Worm (Caenorhabditis elegans) whole organism, early embryonic: ENCODE measurements around the gene srz-79.

ENCODE experiments used
- B0310.2 ChIP-seq: sonication (generic microtip); optimal IDR thresholded peaks from 2 replicates; lab custom pipeline; 2016; ENCODE audit warnings: mild to moderate bottlenecking, missing genetic modification characterization, missing compliant biosample characterization
- F13C5.2 ChIP-seq: sonication (generic microtip); optimal IDR thresholded peaks from 2 replicates; lab custom pipeline; 2017; ENCODE audit warnings: mild to moderate bottlenecking, missing genetic modification characterization, inconsistent platforms, missing compliant biosample characterization
- aly-1 ChIP-seq: sonication (generic microtip); optimal IDR thresholded peaks from 2 replicates; lab custom pipeline; 2016; ENCODE audit warnings: missing genetic modification characterization, missing compliant biosample characterization
- ama-1 ChIP-seq: fragments of 150-350 bp; optimal IDR thresholded peaks from 2 replicates; lab custom pipeline; 2014
- ceh-13 ChIP-seq: fragments of 200-800 bp; sonication (Bioruptor generic); optimal IDR thresholded peaks from 2 replicates; lab custom pipeline; 2018; ENCODE audit warnings: mild to moderate bottlenecking, missing genetic modification characterization, missing compliant biosample characterization
- ceh-36 ChIP-seq: sonication (generic microtip); optimal IDR thresholded peaks from 2 replicates; lab custom pipeline; 2016; ENCODE audit warnings: missing genetic modification characterization, inconsistent platforms, missing compliant biosample characterization
- ets-7 ChIP-seq: sonication (generic microtip); optimal IDR thresholded peaks from 2 replicates; lab custom pipeline; 2016; ENCODE audit warnings: missing genotype, missing genetic modification characterization, missing compliant biosample characterization
- flt-1 ChIP-seq: fragments of 200-800 bp; sonication (Bioruptor generic); IDR thresholded peaks from 2 replicates; pipeline ENCODE4 v1.3.6; 2022; ENCODE audit warnings: missing genetic modification characterization, missing compliant biosample characterization
- hmbx-1 ChIP-seq: sonication (generic microtip); optimal IDR thresholded peaks from 2 replicates; lab custom pipeline; 2016; ENCODE audit warnings: mild to moderate bottlenecking, missing genetic modification characterization, missing compliant biosample characterization
- hmg-4 ChIP-seq: fragments of 200-800 bp; sonication (Bioruptor generic); optimal IDR thresholded peaks from 2 replicates; lab custom pipeline; 2018; ENCODE audit warnings: mild to moderate bottlenecking, missing genetic modification characterization, missing compliant biosample characterization
- hnd-1 ChIP-seq: sonication (generic microtip); optimal IDR thresholded peaks from 2 replicates; lab custom pipeline; 2016; ENCODE audit warnings: missing genetic modification characterization, missing compliant biosample characterization
- pes-1 ChIP-seq: fragments of 200-800 bp; sonication (Bioruptor generic); IDR thresholded peaks from 2 replicates; pipeline ENCODE4 v1.3.6; 2022; ENCODE audit warnings: missing genetic modification reagents, missing genetic modification characterization, missing compliant biosample characterization
- scrt-1 ChIP-seq: fragments of 200-800 bp; sonication (Bioruptor generic); IDR thresholded peaks from 2 replicates; pipeline ENCODE4 v1.3.6; 2022; ENCODE audit warnings: missing genetic modification characterization, missing compliant biosample characterization
- sea-1 ChIP-seq: fragments of 200-800 bp; sonication (Bioruptor generic); conservative IDR thresholded peaks from 2 replicates; pipeline ENCODE4 v1.3.6; 2022; ENCODE audit warnings: missing genetic modification characterization, missing compliant biosample characterization
- tbx-11 ChIP-seq: fragments of 200-800 bp; sonication (Bioruptor generic); IDR thresholded peaks from 2 replicates; pipeline ENCODE4 v1.3.6; 2022; ENCODE audit warnings: missing genetic modification characterization, missing compliant biosample characterization
- tbx-37 ChIP-seq: fragments of 200-800 bp; sonication (Bioruptor generic); conservative IDR thresholded peaks from 2 replicates; pipeline ENCODE4 v1.3.6; 2022; ENCODE audit warnings: missing genetic modification reagents, missing genetic modification characterization, missing compliant biosample characterization
- tra-4 ChIP-seq: sonication (generic microtip); optimal IDR thresholded peaks from 2 replicates; lab custom pipeline; 2017; ENCODE audit warnings: missing genetic modification characterization, missing compliant biosample characterization

Gene srz-79

DNA sequence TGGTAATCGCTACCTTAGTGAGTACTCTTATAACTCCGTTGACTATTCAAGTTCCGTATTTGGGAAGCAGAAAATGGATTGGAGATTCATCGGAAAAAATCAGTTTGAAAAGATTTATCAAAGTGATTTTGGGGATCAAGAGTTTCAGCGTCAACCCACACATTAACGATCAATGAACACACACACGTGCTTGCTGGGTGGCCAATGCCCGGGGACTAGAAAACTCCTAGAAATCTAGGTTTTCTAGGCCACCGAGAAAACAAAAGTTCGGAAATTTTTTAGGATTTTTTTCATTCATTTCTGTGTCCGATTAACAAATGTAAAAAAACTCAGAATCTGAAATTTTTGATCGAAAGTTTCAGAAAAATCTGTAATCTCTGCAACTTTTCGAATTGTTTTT lies 12.5 kb downstream of the srz-79 start:
- TF ChIP-seq hmbx-1 (tag; lab: Kevin White, UChicago) (no peak), ama-1 (lab: Kevin White, UChicago) (peak; percentile 41)

DNA sequence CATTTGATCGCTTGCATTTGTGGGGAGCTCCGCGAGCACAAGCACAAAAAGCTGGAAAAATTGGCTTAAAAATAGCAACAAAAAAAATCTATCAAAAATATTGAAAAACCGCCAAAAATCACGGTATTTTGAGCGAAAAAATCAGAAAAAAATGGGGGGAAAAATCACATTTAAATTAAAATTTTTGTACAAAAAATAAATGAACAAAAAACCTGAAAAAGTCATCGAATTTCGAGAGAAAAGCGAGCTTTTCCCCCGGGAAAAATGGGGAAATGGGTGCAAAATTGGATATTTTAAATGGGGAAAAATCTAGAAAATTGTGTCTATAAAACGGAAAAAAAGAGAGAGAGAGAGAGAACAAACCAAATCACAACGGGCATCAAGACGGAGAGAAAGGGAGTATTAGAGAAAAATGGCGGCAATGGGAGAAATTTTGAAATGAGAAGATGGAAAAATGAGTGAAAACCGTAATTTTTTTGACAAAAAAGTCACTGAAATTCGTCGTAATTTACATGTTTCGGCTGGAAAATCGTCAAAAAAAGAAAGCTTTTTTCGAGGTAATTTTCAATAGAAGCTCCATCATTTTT lies 16.2 kb downstream of the srz-79 start, which contains the start of gene ced-10:
ced-10 (minus strand) TSS at position 51 of the 587 bp plus-strand sequence.
- TF ChIP-seq ama-1 (lab: Kevin White, UChicago) = no peak
- TF ChIP-seq B0310.2 (tag; lab: Kevin White, UChicago) = no peak
- TF ChIP-seq aly-1 (tag; lab: Kevin White, UChicago) = no peak
- no peak for TF ChIP-seq tra-4
- no peak for TF ChIP-seq ceh-13 (GFP tag; lab: Kevin White, UChicago)
- TF ChIP-seq pes-1 (GFP tag; lab: Robert Waterston, UW) = no peak
- TF ChIP-seq scrt-1 = no peak
- no peak for TF ChIP-seq hmbx-1 (tag; lab: Kevin White, UChicago)
- no peak for TF ChIP-seq ceh-36 (tag; lab: Kevin White, UChicago)

DNA sequence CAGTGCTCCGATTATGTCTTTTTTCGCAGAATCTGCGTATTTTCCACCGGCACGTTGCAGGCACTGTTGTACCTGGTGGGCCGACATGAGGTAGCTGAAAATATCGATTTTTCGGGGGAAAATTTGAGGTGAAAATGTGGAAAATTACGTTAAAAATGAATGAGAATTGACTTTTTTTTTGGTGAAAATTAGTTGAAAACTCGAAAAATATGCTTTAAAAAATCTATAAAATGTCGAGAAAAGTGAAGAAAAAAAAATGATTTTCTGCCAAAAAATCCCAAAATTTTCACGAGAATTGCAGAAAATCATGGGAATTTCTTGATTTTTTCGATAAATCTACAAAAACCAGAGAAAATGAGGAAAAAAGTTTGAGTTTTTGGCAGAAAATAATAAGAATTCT lies 21.1 kb downstream of the srz-79 start, which contains the start of gene tsg-101:
tsg-101 (minus strand) TSS at position 101 of the 400 bp plus-strand sequence.
- TF ChIP-seq tra-4 = no peak
- no peak for TF ChIP-seq tbx-37 (GFP tag; lab: Robert Waterston, UW)
- TF ChIP-seq flt-1 = no peak
- TF ChIP-seq B0310.2 (tag; lab: Kevin White, UChicago) = no peak

- TF ChIP-seq hnd-1 (no peak), hmg-4 (peak; percentile 65)
Observed at ce11 chrIV:3515412-3516046, 22.1 kb downstream of the srz-79 start.

DNA sequence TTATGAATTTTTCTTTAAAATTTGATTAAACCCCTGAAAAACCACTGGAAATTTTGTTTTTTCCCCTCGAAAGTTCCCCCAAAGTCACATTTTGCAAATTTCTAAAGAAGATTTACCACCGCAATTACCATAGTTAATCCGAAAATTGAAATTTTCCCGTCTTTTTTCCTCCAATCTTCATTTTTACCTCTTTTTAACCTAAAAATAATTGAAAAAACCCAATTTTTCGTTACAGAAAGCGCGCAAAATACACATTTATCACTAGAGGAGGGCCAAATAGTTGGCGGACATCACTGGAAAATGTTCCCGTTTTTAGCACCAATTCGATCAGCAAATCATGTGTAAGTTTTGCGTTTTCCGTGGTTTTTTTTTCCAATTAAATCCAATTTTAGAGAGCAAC lies 23.2 kb downstream of the srz-79 start, which contains the start of gene unc-33:
unc-33 (plus strand) TSS at position 301 of the 400 bp plus-strand sequence.
- TF ChIP-seq aly-1 (tag; lab: Kevin White, UChicago) = no peak
- no peak for TF ChIP-seq tbx-37 (GFP tag; lab: Robert Waterston, UW)
- TF ChIP-seq ceh-13 (GFP tag; lab: Kevin White, UChicago) = no peak
- TF ChIP-seq tra-4 = no peak
- TF ChIP-seq tbx-11 (GFP tag; lab: Robert Waterston, UW) = no peak
- no peak for TF ChIP-seq scrt-1
- TF ChIP-seq ama-1 (lab: Kevin White, UChicago) = no peak
- no peak for TF ChIP-seq ets-7 (tag; lab: Kevin White, UChicago)
- no peak for TF ChIP-seq pes-1 (GFP tag; lab: Robert Waterston, UW)
- TF ChIP-seq ceh-36 (tag; lab: Kevin White, UChicago) = no peak
- no peak for TF ChIP-seq flt-1

DNA sequence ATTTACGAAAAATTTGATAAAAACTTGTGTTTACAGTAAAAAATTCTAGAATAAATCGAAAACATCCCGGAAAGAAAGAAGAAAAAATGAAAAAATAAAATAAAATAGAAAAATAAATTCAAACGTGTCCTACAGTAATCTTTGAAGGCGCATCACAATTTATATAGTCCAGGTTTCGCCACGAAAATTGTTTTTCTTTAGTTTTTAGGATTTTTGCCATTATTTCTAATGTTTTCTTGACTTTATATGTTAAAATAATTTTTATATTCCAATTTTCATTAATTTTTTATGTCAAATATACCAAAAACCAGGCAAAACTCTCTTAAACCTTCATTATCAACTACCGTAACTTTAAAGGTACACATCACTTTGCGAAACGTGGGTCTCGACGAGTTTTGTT lies 24.2 kb downstream of the srz-79 start:
- TF ChIP-seq B0310.2 (tag; lab: Kevin White, UChicago) (no peak), hmg-4 (no peak), tra-4 (no peak)

DNA sequence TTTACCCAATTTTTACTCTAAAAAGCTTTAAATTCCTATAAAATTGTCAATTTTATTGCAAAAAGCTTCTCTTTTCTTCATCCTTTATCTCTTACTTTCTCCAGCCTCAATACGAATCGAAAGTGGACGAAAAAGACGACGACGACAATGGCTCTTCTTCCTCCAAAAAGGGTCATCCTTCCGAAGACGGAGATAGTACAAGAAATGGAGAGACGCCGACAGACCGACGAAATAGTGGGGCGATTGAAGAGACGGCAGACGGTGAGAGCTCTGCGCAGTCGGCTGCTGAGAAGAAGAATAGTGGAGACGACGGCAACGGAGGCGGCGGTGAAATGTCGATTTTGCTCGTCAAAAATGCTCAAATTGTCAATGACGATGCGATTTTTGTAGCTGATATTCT lies 25.9 kb downstream of the srz-79 start:
- TF ChIP-seq pes-1 (GFP tag; lab: Robert Waterston, UW) = no peak

- TF ChIP-seq scrt-1 (no peak), hnd-1 (no peak), tbx-11 (GFP tag; lab: Robert Waterston, UW) (no peak), B0310.2 (tag; lab: Kevin White, UChicago) (no peak), pes-1 (GFP tag; lab: Robert Waterston, UW) (no peak), aly-1 (tag; lab: Kevin White, UChicago) (no peak), sea-1 (GFP tag; lab: Robert Waterston, UW) (no peak), ama-1 (lab: Kevin White, UChicago) (no peak), tra-4 (no peak), flt-1 (no peak), ceh-36 (tag; lab: Kevin White, UChicago) (no peak), ets-7 (tag; lab: Kevin White, UChicago) (no peak), ceh-13 (GFP tag; lab: Kevin White, UChicago) (no peak), F13C5.2 (tag; lab: Kevin White, UChicago) (no peak), hmbx-1 (tag; lab: Kevin White, UChicago) (no peak), hmg-4 (no peak)
Observed at ce11 chrIV:3520374-3520773, 27.0 kb downstream of the srz-79 start.

DNA sequence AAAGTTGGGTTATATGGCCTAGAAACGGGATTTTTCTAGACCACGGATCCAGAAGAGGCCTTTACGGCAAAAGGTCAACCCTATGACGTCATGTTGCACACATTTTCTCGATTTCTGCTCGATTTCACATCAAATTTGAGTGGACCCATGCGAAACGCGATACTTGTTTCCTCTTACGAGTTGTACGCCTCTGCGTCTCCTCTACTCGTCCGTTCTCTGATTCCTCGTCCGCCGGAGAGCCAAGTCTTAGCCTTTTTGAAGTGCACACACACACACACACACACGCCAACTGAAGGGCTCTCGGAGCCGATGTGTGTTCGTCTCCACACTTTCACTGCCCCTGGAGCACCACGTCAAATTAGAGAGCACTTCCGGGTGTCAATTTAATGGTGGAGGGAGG lies 27.5 kb downstream of the srz-79 start:
- no peak for TF ChIP-seq F13C5.2 (tag; lab: Kevin White, UChicago)
- 0 out of 2 replicates have a peak, but pooled peaks have one; percentile 9 for TF ChIP-seq flt-1
